Worm (Caenorhabditis elegans) whole organism, L4/young adult: ENCODE data around the gene rsp-7.

Source experiments
- dao-5 ChIP-seq: sonication (generic microtip); optimal IDR thresholded peaks from 2 replicates; lab custom pipeline; 2016; ENCODE audit warnings: missing genotype, missing genetic modification characterization, moderate library complexity, missing compliant biosample characterization
- him-1 ChIP-seq: sonication (generic microtip); optimal IDR thresholded peaks from 2 replicates; lab custom pipeline; 2016; ENCODE audit warnings: missing genotype, missing genetic modification reagents, missing genetic modification characterization, missing compliant biosample characterization

DNA sequence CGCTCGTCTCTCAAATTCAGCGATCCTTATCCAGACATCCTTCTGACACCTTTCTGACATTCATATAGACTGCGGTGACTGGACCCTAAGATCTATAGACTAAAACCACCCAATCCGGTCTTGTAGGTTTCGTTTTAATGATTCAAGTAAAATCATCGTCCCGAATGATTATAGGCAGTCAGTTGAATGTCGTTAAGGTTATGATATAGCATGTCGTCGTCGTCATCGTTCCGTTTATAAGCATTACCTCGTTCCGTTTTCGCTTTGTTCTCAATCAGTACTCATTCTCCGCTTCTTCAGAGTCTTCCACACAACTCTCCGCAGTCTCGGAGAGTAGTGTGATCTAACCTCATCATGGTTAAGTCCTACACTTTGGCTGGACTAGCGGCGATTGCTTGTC, 49.7 kb downstream of the rsp-7 start, which contains the start of gene bli-1:
- TF ChIP-seq him-1 (tag; lab: Kevin White, UChicago) (no peak), dao-5 (tag; lab: Kevin White, UChicago) (no peak)
